Fruit fly (Drosophila melanogaster) whole organism: Measurements from ENCODE around the gene SNRPG.

Experiments
- CG8478 ChIP-seq: fragments of >200 bp; optimal IDR thresholded peaks from 2 replicates; lab custom pipeline; 2018; ENCODE audit warnings: inconsistent platforms
- Dll ChIP-seq: fragments of >200 bp; optimal IDR thresholded peaks from 2 replicates; lab custom pipeline; 2017
- EcR ChIP-seq, 2 experiments: fragments of >200 bp; optimal IDR thresholded peaks; 2 replicates each; lab custom pipeline; 2017; ENCODE audit warnings: missing biosample characterization in 2 of 2, missing genetic modification characterization in 2 of 2, missing genetic modification reagents in 2 of 2
- pan ChIP-seq: fragments of >200 bp; optimal IDR thresholded peaks from 2 replicates; lab custom pipeline; 2017
- psq ChIP-seq: fragments of >200 bp; optimal IDR thresholded peaks from 2 replicates; lab custom pipeline; 2017
- usp ChIP-seq: fragments of >200 bp; optimal IDR thresholded peaks from 2 replicates; lab custom pipeline; 2017; ENCODE audit warnings: missing biosample characterization, missing genetic modification characterization, mixed read lengths

SNRPG gene

DNA sequence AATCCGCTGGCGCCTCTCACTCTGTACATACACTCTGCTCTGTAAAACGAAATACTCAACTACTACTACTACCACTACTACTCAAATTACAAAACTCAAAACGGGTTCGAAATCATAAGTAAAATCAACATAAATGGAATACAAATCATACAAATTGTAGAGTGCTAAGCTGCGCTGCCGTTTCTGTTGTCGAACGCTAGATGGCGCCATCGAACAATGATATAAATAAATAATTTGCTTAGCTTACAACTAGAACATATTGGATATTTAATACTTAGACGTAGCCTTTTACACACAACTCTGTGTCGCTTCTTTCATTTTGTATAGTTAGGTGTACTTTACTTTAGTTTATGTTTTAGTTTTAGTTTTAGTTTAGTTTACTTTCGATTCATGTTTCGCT lies 15.7 kb downstream of the SNRPG start:
- TF ChIP-seq Dll (lab: Kevin White, UChicago), result no peak
- TF ChIP-seq CG8478 (lab: Kevin White, UChicago), result no peak
- TF ChIP-seq usp, result no peak
- no peak for TF ChIP-seq pan (lab: Kevin White, UChicago)
- no peak for TF ChIP-seq EcR (GFP tag; optimal IDR thresholded peaks at IDR 0.05; lab: Kevin White, UChicago)
- no peak for TF ChIP-seq psq (lab: Kevin White, UChicago)

- no peak for TF ChIP-seq pan (lab: Kevin White, UChicago)
- no peak for TF ChIP-seq CG8478 (lab: Kevin White, UChicago)
- no peak for TF ChIP-seq psq (lab: Kevin White, UChicago)
- no peak for TF ChIP-seq Dll (lab: Kevin White, UChicago)
- TF ChIP-seq usp, result no peak
- TF ChIP-seq EcR (GFP tag; optimal IDR thresholded peaks at IDR 0.05; lab: Kevin White, UChicago), result no peak
These were observed 16.7 kb downstream of the SNRPG start for dm6 chrX:16623524-16623923.

- TF ChIP-seq usp (no peak), psq (lab: Kevin White, UChicago) (no peak), pan (lab: Kevin White, UChicago) (no peak), EcR (GFP tag; optimal IDR thresholded peaks at IDR 0.05; lab: Kevin White, UChicago) (no peak), Dll (lab: Kevin White, UChicago) (no peak), CG8478 (lab: Kevin White, UChicago) (no peak)
These were observed 18.8 kb downstream of the SNRPG start, which contains the start of gene CG9782 for dm6 chrX:16621462-16621861. TSS of gene CG9782 (minus strand) at chrX:16621589.

DNA sequence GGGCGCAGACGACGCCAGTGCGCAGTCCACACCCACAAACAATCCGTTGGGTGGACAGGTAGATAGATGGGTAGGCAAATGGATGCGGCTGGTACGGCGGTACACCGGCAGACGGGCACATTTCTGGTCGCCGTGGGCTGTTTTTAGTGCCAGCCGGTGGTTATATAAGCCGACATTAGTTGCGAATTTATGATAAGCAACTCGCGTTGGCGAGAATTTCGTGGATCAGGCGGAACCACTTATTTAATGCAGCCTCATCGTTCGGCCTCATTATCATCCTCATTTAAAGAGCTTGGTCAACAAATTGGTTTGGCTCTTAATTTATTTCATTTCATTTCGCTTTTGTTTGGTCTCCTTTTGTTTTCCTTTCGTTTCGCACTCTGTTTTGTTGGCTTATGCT lies 21.5 kb downstream of the SNRPG start:
- TF ChIP-seq CG8478 (lab: Kevin White, UChicago) (no peak), Dll (lab: Kevin White, UChicago) (no peak), usp (no peak), pan (lab: Kevin White, UChicago) (no peak), EcR (GFP tag; optimal IDR thresholded peaks at IDR 0.05; lab: Kevin White, UChicago) (no peak), psq (lab: Kevin White, UChicago) (no peak)

DNA sequence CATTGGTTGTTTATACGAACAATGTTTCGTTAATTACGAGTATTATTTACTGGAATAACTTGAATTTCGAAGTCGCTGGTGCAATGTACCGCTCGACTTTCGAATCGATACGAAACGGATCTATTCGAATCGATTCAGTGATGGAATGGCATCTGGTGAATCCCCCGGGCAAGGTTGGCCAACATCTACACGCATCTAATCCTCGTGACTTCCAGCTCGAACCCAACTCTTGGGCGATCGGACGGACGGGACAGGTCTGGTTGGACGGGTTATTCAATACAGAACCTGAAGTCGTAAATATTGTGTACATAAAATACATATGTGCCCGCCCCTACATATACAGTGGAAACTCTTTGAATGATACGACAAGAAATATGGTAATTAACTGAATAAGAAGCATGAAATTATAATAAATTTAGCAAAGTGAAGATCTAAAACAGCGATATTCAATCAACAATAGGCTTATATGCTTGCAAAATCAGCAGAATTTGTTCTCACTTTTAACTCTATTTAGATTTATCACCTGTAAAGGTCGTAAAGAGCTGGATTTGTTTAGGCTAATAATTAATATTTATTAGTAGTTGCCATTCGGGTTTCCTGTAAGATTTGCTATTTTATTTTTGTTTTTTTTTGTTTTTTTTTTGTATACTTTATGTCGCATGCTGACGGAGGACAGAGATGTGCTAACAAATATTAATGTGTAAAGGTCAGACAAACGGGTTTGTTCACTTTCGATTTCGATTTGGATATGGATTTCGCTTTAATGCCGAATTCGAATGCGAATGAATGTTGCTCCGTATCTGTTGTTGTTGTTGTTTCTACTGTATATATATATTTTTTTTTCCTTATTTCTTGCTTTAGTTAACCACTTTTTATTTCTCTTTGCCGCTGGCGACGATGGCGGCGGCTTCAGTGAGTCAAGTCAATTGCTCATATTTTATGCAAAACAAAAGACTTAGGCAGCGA lies 23.2 kb downstream of the SNRPG start:
- TF ChIP-seq Dll (lab: Kevin White, UChicago), result no peak
- TF ChIP-seq EcR (GFP tag; optimal IDR thresholded peaks at IDR 0.05; lab: Kevin White, UChicago), result no peak
- TF ChIP-seq usp, result no peak
- TF ChIP-seq pan (lab: Kevin White, UChicago), result no peak
- no peak for TF ChIP-seq psq (lab: Kevin White, UChicago)
- TF ChIP-seq CG8478 (lab: Kevin White, UChicago), result no peak

DNA sequence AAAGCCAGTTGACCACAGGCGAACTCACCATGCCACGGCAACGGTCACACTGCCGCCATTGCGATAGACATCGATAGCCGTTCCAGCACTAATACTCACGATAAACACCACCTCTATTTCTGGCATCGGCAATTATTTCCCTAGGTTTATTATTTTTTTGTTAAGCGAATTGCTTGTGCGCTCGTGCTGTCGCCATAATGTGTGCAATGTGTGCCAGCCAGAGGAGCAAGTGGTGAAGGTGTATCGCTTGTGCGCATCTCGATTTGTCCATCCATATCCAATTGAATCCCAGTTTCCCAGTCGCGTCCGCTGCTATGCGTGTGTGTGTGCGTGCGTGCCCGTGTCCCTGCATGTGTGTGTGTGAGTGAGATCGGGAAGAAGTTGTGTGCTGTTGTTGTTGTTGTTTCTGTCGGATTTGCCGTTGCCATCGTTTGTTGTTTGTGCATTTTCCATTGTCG lies 29.6 kb downstream of the SNRPG start, which contains the start of gene mbt:
TSS of gene mbt (plus strand) at position 85 of the 458 bp plus-strand sequence.
- no peak for TF ChIP-seq psq (lab: Kevin White, UChicago)
- TF ChIP-seq EcR (GFP tag; optimal IDR thresholded peaks at IDR 0.05; lab: Kevin White, UChicago), result no peak
- TF ChIP-seq Dll (lab: Kevin White, UChicago), result no peak
- TF ChIP-seq pan (lab: Kevin White, UChicago), result no peak
- no peak for TF ChIP-seq CG8478 (lab: Kevin White, UChicago)
- TF ChIP-seq usp, result no peak

DNA sequence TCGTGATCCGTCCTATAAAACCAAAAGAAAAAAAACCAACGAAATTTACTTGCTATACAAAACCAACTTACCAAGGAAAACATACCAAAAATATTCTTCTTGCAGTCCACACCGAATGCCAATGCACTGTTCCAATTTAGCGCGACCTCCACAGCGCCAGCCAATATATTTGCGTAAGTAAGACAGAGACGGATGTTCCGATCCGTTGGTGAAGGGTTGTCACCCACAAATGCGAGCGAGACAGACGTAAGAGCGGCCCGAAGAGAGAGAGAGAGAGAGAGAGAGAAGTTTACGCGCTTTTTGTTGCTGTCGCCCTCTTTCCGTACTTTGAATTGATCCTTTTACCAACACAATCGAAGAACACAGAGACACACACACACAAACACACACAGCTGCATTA lies 32.4 kb downstream of the SNRPG start:
- TF ChIP-seq pan (lab: Kevin White, UChicago) (no peak), CG8478 (lab: Kevin White, UChicago) (peak; percentile 70), psq (lab: Kevin White, UChicago) (no peak)

DNA sequence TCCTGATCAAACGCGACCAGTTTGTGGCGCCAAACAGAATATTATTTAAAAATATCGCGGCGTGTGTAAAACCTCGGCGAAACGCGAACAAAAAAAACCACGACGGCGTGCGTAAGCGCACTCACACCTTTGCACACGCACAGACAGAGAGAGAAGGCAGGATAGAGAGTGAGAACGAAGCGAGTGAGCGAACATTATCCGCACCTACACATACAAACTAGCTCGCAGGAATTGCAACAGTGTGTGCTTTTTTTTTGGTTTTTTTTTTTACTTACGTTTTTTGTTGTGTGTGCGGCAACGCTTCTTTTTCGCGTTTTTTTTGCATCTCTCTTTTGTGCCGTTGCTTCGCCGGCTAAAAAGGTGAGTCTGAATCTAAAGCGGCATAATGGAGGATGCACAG lies 40.4 kb downstream of the SNRPG start:
- no peak for TF ChIP-seq usp
- peak; percentile 20 for TF ChIP-seq CG8478 (lab: Kevin White, UChicago)

- TF ChIP-seq usp (no peak), psq (lab: Kevin White, UChicago) (no peak), Dll (lab: Kevin White, UChicago) (no peak), EcR (GFP tag; optimal IDR thresholded peaks at IDR 0.05; lab: Kevin White, UChicago) (no peak), CG8478 (lab: Kevin White, UChicago) (no peak), pan (lab: Kevin White, UChicago) (no peak)
These were observed 41.1 kb downstream of the SNRPG start, which contains the start of the genes CG9784 and Nup153 for dm6 chrX:16598978-16599664. TSS of gene CG9784 (minus strand) at chrX:16599215. TSS of gene Nup153 (plus strand) at chrX:16599241.

- no peak for TF ChIP-seq EcR (GFP tag; optimal IDR thresholded peaks at IDR 0.05; lab: Kevin White, UChicago)
- no peak for TF ChIP-seq psq (lab: Kevin White, UChicago)
- TF ChIP-seq usp, result no peak
- TF ChIP-seq Dll (lab: Kevin White, UChicago), result no peak
- no peak for TF ChIP-seq CG8478 (lab: Kevin White, UChicago)
- no peak for TF ChIP-seq pan (lab: Kevin White, UChicago)
These were observed 41.8 kb downstream of the SNRPG start for dm6 chrX:16598336-16598977.

DNA sequence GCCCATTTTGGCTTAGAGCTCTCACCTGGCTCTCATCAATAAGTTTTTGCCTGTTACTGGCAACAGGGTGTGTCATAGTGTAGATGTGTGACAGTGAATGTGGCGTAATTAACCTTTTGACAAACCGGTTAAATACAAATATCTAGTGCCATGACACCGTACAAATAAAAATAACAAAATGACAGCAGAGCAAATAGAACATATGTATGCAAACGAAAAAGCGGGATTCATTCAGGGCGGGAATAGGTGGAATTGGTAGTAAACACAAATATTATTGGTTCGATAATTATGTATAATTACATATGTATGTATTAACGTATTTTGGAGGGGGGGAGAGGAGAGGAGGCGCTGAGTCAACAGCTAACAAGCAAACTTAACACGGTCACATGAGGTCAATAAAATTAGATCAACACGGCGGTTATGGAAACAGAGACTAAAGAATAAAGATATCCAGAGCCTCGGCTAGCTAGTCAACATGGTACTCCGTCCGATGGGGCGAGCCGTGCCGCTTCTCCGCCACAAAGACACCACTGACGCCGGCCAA lies 43.9 kb downstream of the SNRPG start:
- no peak for TF ChIP-seq CG8478 (lab: Kevin White, UChicago)
- no peak for TF ChIP-seq EcR (GFP tag; optimal IDR thresholded peaks at IDR 0.05; lab: Kevin White, UChicago)
